Fruit fly (Drosophila melanogaster) whole organism, embryonic: ENCODE data around the gene CG11279.

ENCODE experiments used
- BEAF-32 ChIP-seq: fragments of 200-800 bp; sonication (Bioruptor generic); optimal IDR thresholded peaks from 3 replicates; lab custom pipeline; 2017; ENCODE audit warnings: missing biosample characterization, missing genetic modification characterization, mild to moderate bottlenecking, moderate library complexity, missing genetic modification reagents
- Bdp1 ChIP-seq: fragments of 200-800 bp; sonication (Bioruptor generic); optimal IDR thresholded peaks from 3 replicates; lab custom pipeline; 2016; ENCODE audit warnings: missing biosample characterization, missing genetic modification characterization
- CG10366 ChIP-seq: fragments of 200-800 bp; sonication (Bioruptor generic); IDR thresholded peaks from 2 replicates; pipeline ENCODE4 v1.3.6; 2022; ENCODE audit warnings: missing biosample characterization, missing genetic modification characterization
- CG10543 ChIP-seq: fragments of 200-800 bp; sonication (Bioruptor generic); optimal IDR thresholded peaks from 3 replicates; lab custom pipeline; 2017; ENCODE audit warnings: missing biosample characterization, mild to moderate bottlenecking, missing genetic modification characterization, moderate library complexity
- CG10959 ChIP-seq: fragments of 200-800 bp; sonication (Bioruptor generic); IDR thresholded peaks from 2 replicates; pipeline ENCODE4 v1.3.6; 2022; ENCODE audit warnings: missing biosample characterization, missing genetic modification characterization
- CG11456 ChIP-seq: fragments of 200-800 bp; sonication (Bioruptor generic); IDR thresholded peaks from 3 replicates; pipeline ENCODE4 v1.3.6; 2022; ENCODE audit warnings: missing biosample characterization, missing genetic modification characterization
- CG11723 ChIP-seq: fragments of 200-800 bp; sonication (Bioruptor generic); optimal IDR thresholded peaks from 2 replicates; lab custom pipeline; 2017; ENCODE audit warnings: missing biosample characterization, mild to moderate bottlenecking, missing genetic modification characterization
- CG12104 ChIP-seq: fragments of 200-800 bp; sonication (Bioruptor generic); optimal IDR thresholded peaks from 3 replicates; lab custom pipeline; 2016; ENCODE audit warnings: missing biosample characterization, missing genetic modification characterization
- CG18764 ChIP-seq: fragments of 200-800 bp; sonication (Bioruptor generic); optimal IDR thresholded peaks from 3 replicates; lab custom pipeline; 2016; ENCODE audit warnings: missing biosample characterization, missing genetic modification characterization
- CG31365 ChIP-seq: fragments of 200-800 bp; sonication (Bioruptor generic); optimal IDR thresholded peaks from 2 replicates; lab custom pipeline; 2018; ENCODE audit warnings: missing biosample characterization, mild to moderate bottlenecking, missing genetic modification characterization
- CG32767 ChIP-seq: fragments of 200-800 bp; sonication (Bioruptor generic); IDR thresholded peaks from 2 replicates; pipeline ENCODE4 v1.3.6; 2022; ENCODE audit warnings: missing biosample characterization, missing genetic modification characterization
- CG32772 ChIP-seq: fragments of 200-800 bp; sonication (Bioruptor generic); IDR thresholded peaks from 2 replicates; pipeline ENCODE4 v1.3.6; 2022; ENCODE audit warnings: missing biosample characterization, missing genetic modification characterization
- CG3726 ChIP-seq: fragments of 200-800 bp; sonication (Bioruptor generic); IDR thresholded peaks from 3 replicates; pipeline ENCODE4, ENCODE4 v1.3.6; 2022; ENCODE audit warnings: missing biosample characterization, missing genetic modification characterization
- CG3995 ChIP-seq: fragments of 200-800 bp; sonication (Bioruptor generic); optimal IDR thresholded peaks from 3 replicates; lab custom pipeline; 2016; ENCODE audit warnings: missing biosample characterization, missing genetic modification characterization
- CG4360 ChIP-seq: fragments of 200-800 bp; sonication (Bioruptor generic); IDR thresholded peaks from 2 replicates; pipeline ENCODE4 v1.3.6; 2022; ENCODE audit warnings: missing biosample characterization, missing genetic modification characterization
- CG8290 ChIP-seq, 3 experiments: fragments of 200-800 bp; sonication (Bioruptor generic); optimal IDR thresholded peaks; 2 replicates each; lab custom pipeline; 2016 to 2019; ENCODE audit warnings: missing biosample characterization in 3 of 3, missing genetic modification characterization in 3 of 3, mild to moderate bottlenecking in 2 of 3, moderate library complexity in 1 of 3
- CG9797 ChIP-seq: fragments of 200-800 bp; sonication (Bioruptor generic); optimal IDR thresholded peaks from 3 replicates; lab custom pipeline; 2018; ENCODE audit warnings: missing biosample characterization, mild to moderate bottlenecking, missing genetic modification characterization
- Dip3 ChIP-seq: fragments of 200-800 bp; sonication (Bioruptor generic); optimal IDR thresholded peaks from 3 replicates; lab custom pipeline; 2016; ENCODE audit warnings: missing biosample characterization, missing genetic modification characterization
- H15 ChIP-seq: fragments of 200-800 bp; sonication (Bioruptor generic); IDR thresholded peaks from 3 replicates; pipeline ENCODE4 v1.3.6; 2022; ENCODE audit warnings: missing biosample characterization, missing genetic modification characterization
- Hr51 ChIP-seq, 2 experiments: fragments of 200-800 bp; sonication (Bioruptor generic); optimal IDR thresholded peaks; 2 replicates in 1 of 2; 3 replicates in 1 of 2; lab custom pipeline; 2016 to 2018; ENCODE audit warnings: missing biosample characterization in 2 of 2, missing genetic modification characterization in 2 of 2, mild to moderate bottlenecking in 1 of 2, moderate library complexity in 1 of 2
- MBD-R2 ChIP-seq: fragments of 200-800 bp; sonication (Bioruptor generic); IDR thresholded peaks from 2 replicates; pipeline ENCODE4 v1.3.6; 2022; ENCODE audit warnings: missing biosample characterization, missing genetic modification characterization
- Myb ChIP-seq: fragments of 200-800 bp; sonication (Bioruptor generic); optimal IDR thresholded peaks from 2 replicates; lab custom pipeline; 2016; ENCODE audit warnings: missing biosample characterization, missing genetic modification characterization
- NfI ChIP-seq: fragments of 200-800 bp; sonication (Bioruptor generic); optimal IDR thresholded peaks from 3 replicates; lab custom pipeline; 2018; ENCODE audit warnings: missing biosample characterization, mild to moderate bottlenecking, missing genetic modification characterization, moderate library complexity
- Sox100B ChIP-seq: fragments of 200-800 bp; sonication (Bioruptor generic); optimal IDR thresholded peaks from 3 replicates; lab custom pipeline; 2018; ENCODE audit warnings: missing biosample characterization, mild to moderate bottlenecking, missing genetic modification characterization
- Tbp ChIP-seq: fragments of >200 bp; optimal IDR thresholded peaks from 2 replicates; lab custom pipeline; 2018; ENCODE audit warnings: missing biosample characterization, missing genetic modification characterization
- Xbp1 ChIP-seq: fragments of 200-800 bp; sonication (Bioruptor generic); optimal IDR thresholded peaks from 3 replicates; lab custom pipeline; 2016; ENCODE audit warnings: missing biosample characterization, mild to moderate bottlenecking, missing genetic modification characterization
- abd-A ChIP-seq: fragments of 200-800 bp; sonication (Bioruptor generic); optimal IDR thresholded peaks from 3 replicates; lab custom pipeline; 2019; ENCODE audit warnings: missing biosample characterization, mild to moderate bottlenecking, missing genetic modification characterization, moderate library complexity
- bbx ChIP-seq: fragments of 200-800 bp; sonication (Bioruptor generic); IDR thresholded peaks from 2 replicates; pipeline ENCODE4 v1.3.6; 2022; ENCODE audit warnings: missing biosample characterization, missing genetic modification characterization; ENCODE audit not compliant: partially characterized antibody
- cas ChIP-seq: fragments of 200-800 bp; sonication (Bioruptor generic); IDR thresholded peaks from 2 replicates; pipeline ENCODE4 v1.3.6; 2022; ENCODE audit warnings: missing biosample characterization, missing genetic modification characterization
- chif ChIP-seq, 2 experiments: fragments of 200-800 bp; sonication (Bioruptor generic); optimal IDR thresholded peaks; 3 replicates each; lab custom pipeline; 2016; ENCODE audit warnings: missing biosample characterization in 2 of 2, missing genetic modification characterization in 2 of 2
- crol ChIP-seq: fragments of 200-800 bp; sonication (Bioruptor generic); IDR thresholded peaks from 2 replicates; pipeline ENCODE4 v1.3.6; 2022; ENCODE audit warnings: missing biosample characterization, missing genetic modification characterization
- emc ChIP-seq: fragments of 200-800 bp; sonication (Bioruptor generic); optimal IDR thresholded peaks from 2 replicates; lab custom pipeline; 2016; ENCODE audit warnings: missing biosample characterization, missing genetic modification characterization
- en ChIP-seq: fragments of 200-800 bp; sonication (Bioruptor generic); optimal IDR thresholded peaks from 2 replicates; lab custom pipeline; 2016; ENCODE audit warnings: missing biosample characterization, missing genetic modification characterization
- ewg ChIP-seq: fragments of 200-800 bp; sonication (Bioruptor generic); optimal IDR thresholded peaks from 3 replicates; lab custom pipeline; 2017; ENCODE audit warnings: mild to moderate bottlenecking, missing biosample characterization, missing genetic modification reagents, missing genetic modification characterization
- gcm2 ChIP-seq: fragments of 200-800 bp; sonication (Bioruptor generic); optimal IDR thresholded peaks from 2 replicates; lab custom pipeline; 2016; ENCODE audit warnings: missing biosample characterization, missing genetic modification characterization
- inv ChIP-seq: fragments of 200-800 bp; sonication (Bioruptor generic); IDR thresholded peaks from 2 replicates; pipeline ENCODE4 v1.3.6; 2022; ENCODE audit warnings: missing biosample characterization, missing genetic modification characterization; ENCODE audit not compliant: partially characterized antibody
- jumu ChIP-seq: fragments of 200-800 bp; sonication (Bioruptor generic); optimal IDR thresholded peaks from 3 replicates; lab custom pipeline; 2016; ENCODE audit warnings: missing biosample characterization, missing genetic modification characterization
- lab ChIP-seq: fragments of 200-800 bp; sonication (Bioruptor generic); optimal IDR thresholded peaks from 3 replicates; lab custom pipeline; 2017; ENCODE audit warnings: missing biosample characterization, missing genetic modification characterization, mild to moderate bottlenecking, moderate library complexity, missing genetic modification reagents
- nau ChIP-seq: fragments of 200-800 bp; sonication (Bioruptor generic); optimal IDR thresholded peaks from 3 replicates; lab custom pipeline; 2017; ENCODE audit warnings: missing biosample characterization, mild to moderate bottlenecking, missing genetic modification characterization, missing genetic modification reagents
- p53 ChIP-seq: fragments of 200-800 bp; sonication (Bioruptor generic); optimal IDR thresholded peaks from 2 replicates; lab custom pipeline; 2016; ENCODE audit warnings: missing biosample characterization, missing genetic modification characterization
- peb ChIP-seq: fragments of 200-800 bp; sonication (Bioruptor generic); IDR thresholded peaks from 2 replicates; pipeline ENCODE4 v1.3.6; 2022; ENCODE audit warnings: missing biosample characterization, missing genetic modification characterization
- pho ChIP-seq: fragments of 200-800 bp; sonication (Bioruptor generic); optimal IDR thresholded peaks from 2 replicates; lab custom pipeline; 2016; ENCODE audit warnings: missing biosample characterization, missing genetic modification characterization
- phol ChIP-seq: fragments of 200-800 bp; sonication (Bioruptor generic); optimal IDR thresholded peaks from 3 replicates; lab custom pipeline; 2018; ENCODE audit warnings: missing biosample characterization, mild to moderate bottlenecking, missing genetic modification characterization, moderate library complexity
- pzg ChIP-seq: fragments of 200-800 bp; sonication (Bioruptor generic); optimal IDR thresholded peaks from 3 replicates; lab custom pipeline; 2018; ENCODE audit warnings: missing biosample characterization, mild to moderate bottlenecking, missing genetic modification characterization, moderate library complexity
- slbo ChIP-seq: fragments of 200-800 bp; sonication (Bioruptor generic); IDR thresholded peaks from 2 replicates; pipeline ENCODE4 v1.3.6; 2022; ENCODE audit warnings: missing biosample characterization, missing genetic modification characterization
- sqz ChIP-seq: fragments of 200-800 bp; sonication (Bioruptor generic); optimal IDR thresholded peaks from 3 replicates; lab custom pipeline; 2018; ENCODE audit warnings: missing biosample characterization, mild to moderate bottlenecking, missing genetic modification characterization
- tap ChIP-seq: fragments of 200-800 bp; optimal IDR thresholded peaks from 3 replicates; lab custom pipeline; 2019; ENCODE audit warnings: missing biosample characterization, mild to moderate bottlenecking, missing genetic modification characterization, moderate library complexity
- twi ChIP-seq: fragments of 200-800 bp; optimal IDR thresholded peaks from 2 replicates; lab custom pipeline; 2019; ENCODE audit warnings: missing biosample characterization, mild to moderate bottlenecking, missing genetic modification characterization, moderate library complexity

Gene CG11279

DNA sequence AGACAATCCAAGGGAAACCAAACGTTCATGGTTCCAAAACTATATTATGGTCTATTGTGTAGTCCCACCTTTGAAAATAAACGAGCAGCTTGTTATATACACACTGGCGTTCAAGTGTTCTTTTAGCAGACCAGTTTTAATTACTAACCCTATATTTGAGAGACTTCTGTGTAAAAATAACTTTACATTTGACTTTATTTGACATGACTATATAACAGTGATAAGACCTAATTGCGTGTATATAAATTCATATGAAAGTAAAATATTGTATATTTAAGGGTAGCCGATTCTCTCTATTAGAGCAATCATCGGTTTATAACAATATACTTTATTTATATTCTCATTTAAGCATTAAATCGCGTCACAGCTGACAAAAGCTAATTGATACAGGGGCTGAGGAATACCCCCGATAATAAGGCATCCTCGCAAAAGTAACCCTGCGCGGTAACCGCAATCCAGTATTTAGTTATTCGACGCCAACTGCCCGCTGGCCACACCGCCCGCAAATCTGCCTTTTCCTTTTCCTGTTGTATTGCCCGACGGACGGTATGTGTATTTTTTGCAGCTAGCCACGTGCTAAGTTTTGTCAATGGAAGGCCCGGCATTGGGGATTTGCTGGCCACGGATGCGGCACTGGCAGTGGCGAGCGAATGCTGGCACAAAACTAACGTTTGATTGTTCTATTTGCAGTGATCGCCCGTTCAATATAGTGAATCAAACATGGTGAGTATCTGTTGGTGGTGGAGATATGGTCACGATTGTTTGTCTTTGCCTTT, 5.3 kb upstream of the CG11279 start, which contains the start of gene RpS4 (continued):
- TF ChIP-seq pho (peak; percentile 83), CG9797 (GFP tag; lab: Kevin White, UChicago) (peak; percentile 97), sqz (peak; percentile 93), p53 (GFP tag; lab: Kevin White, UChicago) (peak; percentile 66), lab (GFP tag; lab: Kevin White, UChicago) (peak; percentile 98), Bdp1 (peak; percentile 81), CG31365 (tag; lab: Kevin White, UChicago) (peak; percentile 89), CG32772 (GFP tag; lab: Robert Waterston, UW) (peak; percentile 70), chif (GFP tag; optimal IDR thresholded peaks at IDR 0.05; lab: Kevin White, UChicago) (peak; percentile 76 to 77), Tbp (GFP tag; lab: Kevin White, UChicago) (peak; percentile 70), emc (GFP tag; lab: Kevin White, UChicago) (peak; percentile 68), CG18764 (GFP tag; lab: Kevin White, UChicago) (peak; percentile 69), peb (peak; percentile 48; the same call in 1 of the 2 replicates), CG4360 (GFP tag; lab: Robert Waterston, UW) (peak; percentile 56), CG3995 (GFP tag; lab: Kevin White, UChicago) (peak; percentile 68), en (GFP tag; lab: Kevin White, UChicago) (peak; percentile 82), ewg (peak; percentile 88), Sox100B (GFP tag; lab: Kevin White, UChicago) (peak; percentile 80), phol (tag; lab: Kevin White, UChicago) (peak; percentile 72), BEAF-32 (GFP tag; lab: Kevin White, UChicago) (peak; percentile 53), nau (GFP tag; lab: Kevin White, UChicago) (peak; percentile 95), CG11456 (GFP tag; lab: Robert Waterston, UW) (peak; percentile 95), CG11723 (peak; percentile 93), NfI (GFP tag; lab: Kevin White, UChicago) (peak; percentile 96), twi (tag; lab: Kevin White, UChicago) (peak; percentile 62), cas (GFP tag; lab: Robert Waterston, UW) (peak; percentile 26; the same call in 1 of the 2 replicates), CG32767 (GFP tag; lab: Robert Waterston, UW) (peak; percentile 73; the same call in 1 of the 2 replicates), crol (peak; percentile 40), Hr51 (GFP tag; optimal IDR thresholded peaks at IDR 0.05; lab: Kevin White, UChicago) (peak; percentile 77 to 78), Myb (GFP tag; lab: Kevin White, UChicago) (peak; percentile 60), CG10959 (GFP tag; lab: Robert Waterston, UW) (peak; percentile 77), jumu (GFP tag; lab: Kevin White, UChicago) (peak; percentile 57), CG10543 (GFP tag; lab: Kevin White, UChicago) (peak; percentile 97), Xbp1 (peak; percentile 82), slbo (GFP tag; lab: Robert Waterston, UW) (peak; percentile 89), CG3726 (GFP tag; lab: Robert Waterston, UW) (peak; percentile 82), CG8290 (GFP tag; optimal IDR thresholded peaks at IDR 0.05; lab: Kevin White, UChicago) (peak; percentile 54), CG8290 (tag; optimal IDR thresholded peaks at IDR 0.05; lab: Kevin White, UChicago) (peak; percentile 92 to 98), bbx (GFP tag; lab: Robert Waterston, UW) (peak; percentile 48; the same call in 1 of the 2 replicates), H15 (GFP tag; lab: Robert Waterston, UW) (peak; percentile 81), CG10366 (GFP tag; lab: Robert Waterston, UW) (peak; percentile 75), Dip3 (GFP tag; lab: Kevin White, UChicago) (peak; percentile 75), inv (0 out of 2 replicates have a peak, but pooled peaks have one; percentile 13), CG12104 (GFP tag; lab: Kevin White, UChicago) (peak; percentile 89), tap (peak; percentile 79), gcm2 (peak; percentile 94), MBD-R2 (GFP tag; lab: Robert Waterston, UW) (peak; percentile 51), abd-A (tag; lab: Kevin White, UChicago) (peak; percentile 11), pzg (GFP tag; lab: Kevin White, UChicago) (peak; percentile 95)
